Worm (Caenorhabditis elegans) whole organism, L2 larva: Measurements from ENCODE around the gene Y37H2A.1.

Experiments
- C34F6.9 ChIP-seq: fragments of 150-350 bp; optimal IDR thresholded peaks from 2 replicates; lab custom pipeline; 2014; ENCODE audit warnings: missing biosample characterization, missing genetic modification characterization
- F13H6.1 ChIP-seq: sonication (generic microtip); optimal IDR thresholded peaks from 2 replicates; lab custom pipeline; 2016; ENCODE audit warnings: missing genetic modification characterization, missing compliant biosample characterization
- R02D3.7 ChIP-seq: fragments of 150-350 bp; optimal IDR thresholded peaks from 2 replicates; lab custom pipeline; 2014; ENCODE audit warnings: missing biosample characterization, missing genetic modification characterization
- Y55F3AM.14 ChIP-seq: fragments of 200-800 bp; sonication (Bioruptor generic); optimal IDR thresholded peaks from 2 replicates; lab custom pipeline; 2018; ENCODE audit warnings: mild to moderate bottlenecking, missing genetic modification characterization, missing compliant biosample characterization
- alr-1 ChIP-seq: fragments of 150-350 bp; optimal IDR thresholded peaks from 2 replicates; lab custom pipeline; 2014; ENCODE audit warnings: missing biosample characterization, missing genetic modification characterization
- blmp-1 ChIP-seq: sonication (generic microtip); optimal IDR thresholded peaks from 2 replicates; lab custom pipeline; 2017; ENCODE audit warnings: missing genetic modification characterization, mild to moderate bottlenecking, missing compliant biosample characterization, antibody characterized with exemption, moderate library complexity; ENCODE audit not compliant: insufficient read depth
- ceh-82 ChIP-seq: fragments of 150-350 bp; optimal IDR thresholded peaks from 2 replicates; lab custom pipeline; 2014; ENCODE audit warnings: missing biosample characterization, missing genetic modification characterization
- elt-1 ChIP-seq: fragments of 150-350 bp; optimal IDR thresholded peaks from 2 replicates; lab custom pipeline; 2014; ENCODE audit warnings: missing biosample characterization, missing genetic modification characterization
- elt-3 ChIP-seq: sonication (generic microtip); optimal IDR thresholded peaks from 2 replicates; lab custom pipeline; 2017; ENCODE audit warnings: missing biosample characterization, missing genetic modification characterization
- fos-1 ChIP-seq: fragments of 150-350 bp; optimal IDR thresholded peaks from 2 replicates; lab custom pipeline; 2014; ENCODE audit warnings: missing biosample characterization, missing genetic modification characterization
- gmeb-1 ChIP-seq: fragments of 150-350 bp; optimal IDR thresholded peaks from 2 replicates; lab custom pipeline; 2014; ENCODE audit warnings: missing biosample characterization, missing genetic modification characterization
- lin-11 ChIP-seq: fragments of 150-350 bp; sonication (generic microtip); optimal IDR thresholded peaks from 2 replicates; lab custom pipeline; 2014; ENCODE audit warnings: missing biosample characterization, missing genetic modification characterization, inconsistent platforms, mixed read lengths
- lin-13 ChIP-seq: fragments of 150-350 bp; optimal IDR thresholded peaks from 2 replicates; lab custom pipeline; 2014; ENCODE audit warnings: missing biosample characterization, missing genetic modification reagents, missing genetic modification characterization
- lin-39 ChIP-seq: fragments of 150-350 bp; optimal IDR thresholded peaks from 2 replicates; lab custom pipeline; 2014; ENCODE audit warnings: missing biosample characterization, missing genetic modification reagents, missing genetic modification characterization
- mab-5 ChIP-seq: fragments of 150-350 bp; optimal IDR thresholded peaks from 2 replicates; lab custom pipeline; 2014; ENCODE audit warnings: missing biosample characterization, missing genetic modification characterization
- mdl-1 ChIP-seq, 2 experiments: fragments of 150-350 bp in 1 of 2; sonication (generic microtip) in 1 of 2; optimal IDR thresholded peaks; 2 replicates each; lab custom pipeline; 2017; ENCODE audit warnings: missing biosample characterization in 2 of 2, missing genetic modification characterization in 2 of 2
- nhr-10 ChIP-seq: sonication (generic microtip); optimal IDR thresholded peaks from 2 replicates; lab custom pipeline; 2017; ENCODE audit warnings: missing biosample characterization, missing genetic modification characterization
- nhr-11 ChIP-seq: fragments of 150-350 bp; optimal IDR thresholded peaks from 2 replicates; lab custom pipeline; 2014; ENCODE audit warnings: missing biosample characterization, missing genetic modification characterization
- nhr-21 ChIP-seq: fragments of 150-350 bp; optimal IDR thresholded peaks from 2 replicates; lab custom pipeline; 2014; ENCODE audit warnings: missing biosample characterization, missing genetic modification characterization
- nhr-23 ChIP-seq: fragments of 150-350 bp; optimal IDR thresholded peaks from 2 replicates; lab custom pipeline; 2014; ENCODE audit warnings: missing biosample characterization, missing genetic modification reagents, missing genetic modification characterization
- nhr-237 ChIP-seq: fragments of 150-350 bp; optimal IDR thresholded peaks from 2 replicates; lab custom pipeline; 2014; ENCODE audit warnings: missing biosample characterization, missing genetic modification characterization
- nhr-6 ChIP-seq: fragments of 150-350 bp; optimal IDR thresholded peaks from 2 replicates; lab custom pipeline; 2014; ENCODE audit warnings: missing biosample characterization, missing genetic modification characterization
- nhr-77 ChIP-seq: fragments of 150-350 bp; optimal IDR thresholded peaks from 2 replicates; lab custom pipeline; 2014; ENCODE audit warnings: missing biosample characterization, missing genetic modification characterization
- sem-4 ChIP-seq: fragments of 150-350 bp; optimal IDR thresholded peaks from 2 replicates; lab custom pipeline; 2014; ENCODE audit warnings: missing biosample characterization, missing genetic modification reagents, missing genetic modification characterization
- skn-1 ChIP-seq: sonication (generic microtip); optimal IDR thresholded peaks from 2 replicates; lab custom pipeline; 2017; ENCODE audit warnings: missing biosample characterization, missing genetic modification characterization
- sma-3 ChIP-seq: sonication (generic microtip); optimal IDR thresholded peaks from 2 replicates; lab custom pipeline; 2016; ENCODE audit warnings: missing genetic modification reagents, missing genetic modification characterization, missing compliant biosample characterization
- sma-9 ChIP-seq, 2 experiments: fragments of 150-350 bp in 1 of 2; sonication (generic microtip) in 1 of 2; optimal IDR thresholded peaks; 2 replicates each; lab custom pipeline; 2014 to 2016; ENCODE audit warnings: missing genetic modification characterization in 2 of 2, mild to moderate bottlenecking in 1 of 2, missing biosample characterization in 1 of 2, missing compliant biosample characterization in 1 of 2, missing genetic modification reagents in 1 of 2, moderate library complexity in 1 of 2
- snpc-4 ChIP-seq: fragments of 150-350 bp; optimal IDR thresholded peaks from 2 replicates; lab custom pipeline; 2014; ENCODE audit warnings: missing biosample characterization, missing genetic modification characterization
- unc-55 ChIP-seq: fragments of 150-350 bp; sonication (generic microtip); optimal IDR thresholded peaks from 3 replicates; lab custom pipeline; 2014; ENCODE audit warnings: missing biosample characterization, missing genetic modification reagents, missing genetic modification characterization
- unc-62 ChIP-seq: fragments of 150-350 bp; optimal IDR thresholded peaks from 2 replicates; lab custom pipeline; 2014; ENCODE audit warnings: missing biosample characterization, missing genetic modification reagents, missing genetic modification characterization
- ztf-4 ChIP-seq: fragments of 150-350 bp; optimal IDR thresholded peaks from 2 replicates; lab custom pipeline; 2014; ENCODE audit warnings: missing biosample characterization, missing genetic modification characterization

Y37H2A.1 gene

ce11 chrV:18128545-18128944 is 20.5 kb downstream of the Y37H2A.1 start:
- TF ChIP-seq nhr-6 (tag; lab: Kevin White, UChicago) (no peak), ztf-4 (tag; lab: Kevin White, UChicago) (no peak), F13H6.1 (tag; lab: Kevin White, UChicago) (no peak), blmp-1 (tag; lab: Kevin White, UChicago) (no peak)

DNA sequence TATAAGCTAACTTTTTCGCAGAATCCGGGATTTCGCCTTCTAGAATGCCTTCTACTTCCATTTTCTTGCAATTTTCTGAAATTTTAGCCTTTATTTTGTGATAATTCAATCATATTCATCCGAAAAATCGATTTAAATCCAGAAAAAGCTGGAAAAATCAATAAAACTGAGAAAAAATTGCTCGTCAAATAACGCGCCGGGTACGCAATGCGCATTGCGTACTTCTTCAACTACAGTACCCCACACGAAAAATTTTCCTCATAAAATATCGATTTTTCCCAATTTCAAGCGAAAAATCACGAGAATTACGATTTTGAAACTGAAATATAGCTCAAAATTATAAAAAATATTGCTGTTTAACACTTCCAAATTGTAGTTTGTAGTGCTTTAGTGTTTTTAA is 23.0 kb downstream of the Y37H2A.1 start, which contains the start of gene Y37H2A.12:
Y37H2A.12 (minus strand) TSS at position 81 of the 400 bp plus-strand sequence.
- TF ChIP-seq elt-1 (tag; lab: Kevin White, UChicago) (no peak), alr-1 (tag; lab: Kevin White, UChicago) (no peak), lin-13 (GFP tag; lab: Kevin White, UChicago) (no peak), ceh-82 (no peak), unc-62 (no peak), fos-1 (no peak), ztf-4 (tag; lab: Kevin White, UChicago) (no peak), R02D3.7 (tag; lab: Kevin White, UChicago) (no peak), mdl-1 (tag; optimal IDR thresholded peaks at IDR 0.05; lab: Kevin White, UChicago) (no peak), nhr-10 (tag; lab: Kevin White, UChicago) (no peak), snpc-4 (tag; lab: Kevin White, UChicago) (no peak)

- TF ChIP-seq Y55F3AM.14 (GFP tag; lab: Kevin White, UChicago) (no peak), F13H6.1 (tag; lab: Kevin White, UChicago) (no peak), R02D3.7 (tag; lab: Kevin White, UChicago) (no peak), unc-62 (no peak), lin-39 (no peak), ztf-4 (tag; lab: Kevin White, UChicago) (no peak), nhr-10 (tag; lab: Kevin White, UChicago) (no peak), skn-1 (no peak), sem-4 (tag; lab: Kevin White, UChicago) (no peak), alr-1 (tag; lab: Kevin White, UChicago) (no peak)
Measured at ce11 chrV:18133177-18133576, 25.1 kb downstream of the Y37H2A.1 start, which contains the start of gene Y37H2A.18. Gene Y37H2A.18, minus strand, starts transcription at chrV:18133277.

DNA sequence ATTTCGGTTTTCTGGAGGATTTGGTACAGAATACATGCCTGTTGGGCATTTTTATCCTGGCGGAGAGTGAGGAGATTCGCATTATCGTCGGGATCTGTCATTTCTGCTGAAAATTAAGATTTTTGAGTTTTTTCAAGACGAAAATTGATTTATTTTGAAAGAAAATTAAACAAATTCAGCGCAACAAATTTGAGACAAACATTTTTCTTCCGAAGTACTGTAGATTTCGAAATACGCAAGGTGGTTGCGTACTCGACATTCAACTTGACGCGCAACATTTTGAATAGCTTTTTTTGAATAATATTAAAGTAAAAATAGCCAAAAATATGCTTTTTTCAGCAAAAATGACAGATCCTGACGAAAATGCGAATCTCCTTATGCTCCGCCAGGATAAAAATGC is 26.3 kb downstream of the Y37H2A.1 start, which contains the start of gene Y37H2A.7:
Y37H2A.7 (minus strand) TSS at position 101 of the 400 bp plus-strand sequence.
- TF ChIP-seq mab-5 (tag; lab: Kevin White, UChicago) (no peak), C34F6.9 (tag; lab: Kevin White, UChicago) (no peak), nhr-10 (tag; lab: Kevin White, UChicago) (no peak), nhr-23 (tag; lab: Kevin White, UChicago) (no peak), nhr-6 (tag; lab: Kevin White, UChicago) (no peak), unc-55 (GFP tag; lab: Kevin White, UChicago) (no peak)

- no peak for TF ChIP-seq R02D3.7 (tag; lab: Kevin White, UChicago)
- TF ChIP-seq sma-9 (GFP tag; optimal IDR thresholded peaks at IDR 0.05; lab: Kevin White, UChicago), result no peak
- no peak for TF ChIP-seq sma-9 (tag; optimal IDR thresholded peaks at IDR 0.05; lab: Kevin White, UChicago)
- no peak for TF ChIP-seq elt-1 (tag; lab: Kevin White, UChicago)
- TF ChIP-seq nhr-237 (tag; lab: Kevin White, UChicago), result no peak
- no peak for TF ChIP-seq nhr-21 (tag; lab: Kevin White, UChicago)
- no peak for TF ChIP-seq mab-5 (tag; lab: Kevin White, UChicago)
- TF ChIP-seq sma-3 (GFP tag; lab: Kevin White, UChicago), result no peak
- no peak for TF ChIP-seq nhr-11 (tag; lab: Kevin White, UChicago)
- TF ChIP-seq nhr-77, result no peak
- no peak for TF ChIP-seq elt-3 (tag; lab: Kevin White, UChicago)
- no peak for TF ChIP-seq snpc-4 (tag; lab: Kevin White, UChicago)
- no peak for TF ChIP-seq nhr-6 (tag; lab: Kevin White, UChicago)
Measured at ce11 chrV:18137679-18138078, 29.6 kb downstream of the Y37H2A.1 start.

DNA sequence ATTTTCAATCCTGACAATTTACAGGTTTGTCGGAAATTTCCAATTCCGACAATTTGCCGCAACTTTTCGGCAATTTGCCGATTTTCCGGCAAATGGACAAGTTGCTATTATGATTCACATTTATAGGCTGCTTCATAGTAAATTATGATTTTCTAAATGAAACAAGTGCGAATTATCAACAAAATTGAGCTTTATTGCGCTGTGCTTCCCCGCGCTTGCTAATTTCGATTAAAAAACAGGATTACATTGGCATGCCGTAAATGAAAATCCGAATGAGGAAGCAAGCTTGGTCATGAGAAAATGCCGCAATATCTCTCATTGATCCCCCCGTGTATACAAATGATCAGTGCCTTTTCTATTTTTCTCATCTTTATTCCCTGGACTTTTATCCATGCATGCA is 30.6 kb downstream of the Y37H2A.1 start, which contains the start of gene Y37H2A.10:
Y37H2A.10 (plus strand) TSS at position 301 of the 400 bp plus-strand sequence.
- no peak for TF ChIP-seq alr-1 (tag; lab: Kevin White, UChicago)
- no peak for TF ChIP-seq mab-5 (tag; lab: Kevin White, UChicago)
- TF ChIP-seq gmeb-1, result no peak
- TF ChIP-seq nhr-77, result no peak
- TF ChIP-seq sma-9 (GFP tag; optimal IDR thresholded peaks at IDR 0.05; lab: Kevin White, UChicago), result no peak
- no peak for TF ChIP-seq sma-9 (tag; optimal IDR thresholded peaks at IDR 0.05; lab: Kevin White, UChicago)
- TF ChIP-seq ztf-4 (tag; lab: Kevin White, UChicago), result no peak
- no peak for TF ChIP-seq lin-11 (tag; lab: Kevin White, UChicago)
- no peak for TF ChIP-seq sem-4 (tag; lab: Kevin White, UChicago)
- no peak for TF ChIP-seq blmp-1 (tag; lab: Kevin White, UChicago)
